Worm (Caenorhabditis elegans) whole organism, L4 larva: ENCODE results near the gene C01G10.9.

ENCODE experiments used
- ces-1 ChIP-seq: fragments of 150-350 bp; sonication (generic microtip); optimal IDR thresholded peaks from 4 replicates; lab custom pipeline; 2014; ENCODE audit warnings: missing biosample characterization, missing genetic modification reagents, missing genetic modification characterization
- nhr-77 ChIP-seq: fragments of 150-350 bp; optimal IDR thresholded peaks from 2 replicates; lab custom pipeline; 2014; ENCODE audit warnings: missing biosample characterization, missing genetic modification characterization

ce11 chrV:15055873-15056272 lies 26.5 kb upstream of the C01G10.9 start, which contains the start of gene C25D7.16:
- TF ChIP-seq ces-1 = no peak
- no peak for TF ChIP-seq nhr-77 (tag; lab: Kevin White, UChicago)
